Worm (Caenorhabditis elegans) whole organism, mixed stage, embryonic: ENCODE measurements around the gene F43C11.4.

Source experiments
- M03D4.4 ChIP-seq: sonication (generic microtip); optimal IDR thresholded peaks from 2 replicates; lab custom pipeline; 2017; ENCODE audit warnings: mild to moderate bottlenecking, missing genetic modification characterization, missing compliant biosample characterization
- bed-3 ChIP-seq: fragments of 200-800 bp; sonication (Bioruptor generic); optimal IDR thresholded peaks from 3 replicates; lab custom pipeline; 2018; ENCODE audit warnings: mild to moderate bottlenecking, missing genetic modification characterization, moderate library complexity, missing compliant biosample characterization
- blmp-1 ChIP-seq: fragments of 150-350 bp; optimal IDR thresholded peaks from 2 replicates; lab custom pipeline; 2014; ENCODE audit warnings: missing biosample characterization, missing genetic modification characterization
- ceh-39 ChIP-seq: fragments of 150-350 bp; optimal IDR thresholded peaks from 2 replicates; lab custom pipeline; 2014; ENCODE audit warnings: missing biosample characterization, missing genetic modification characterization
- ceh-43 ChIP-seq: fragments of 200-800 bp; sonication (Bioruptor generic); optimal IDR thresholded peaks from 2 replicates; lab custom pipeline; 2018; ENCODE audit warnings: mild to moderate bottlenecking, missing genetic modification characterization, moderate library complexity, missing compliant biosample characterization
- ceh-83 ChIP-seq: fragments of 200-800 bp; sonication (Bioruptor generic); optimal IDR thresholded peaks from 2 replicates; lab custom pipeline; 2018; ENCODE audit warnings: mild to moderate bottlenecking, missing genetic modification characterization, missing compliant biosample characterization
- ces-1 ChIP-seq: fragments of 150-350 bp; optimal IDR thresholded peaks from 2 replicates; lab custom pipeline; 2014; ENCODE audit warnings: missing biosample characterization, missing genetic modification reagents, missing genetic modification characterization
- cnd-1 ChIP-seq: fragments of 200-800 bp; sonication (Bioruptor generic); optimal IDR thresholded peaks from 2 replicates; lab custom pipeline; 2018; ENCODE audit warnings: mild to moderate bottlenecking, missing genetic modification characterization, missing compliant biosample characterization
- drap-1 ChIP-seq: fragments of 200-800 bp; sonication (Bioruptor generic); optimal IDR thresholded peaks from 3 replicates; lab custom pipeline; 2018; ENCODE audit warnings: mild to moderate bottlenecking, missing genetic modification characterization, missing compliant biosample characterization
- elt-1 ChIP-seq: sonication (generic microtip); optimal IDR thresholded peaks from 2 replicates; lab custom pipeline; 2017; ENCODE audit warnings: missing genetic modification characterization, mild to moderate bottlenecking, missing compliant biosample characterization, antibody characterized with exemption, moderate library complexity, borderline replicate concordance; ENCODE audit not compliant: insufficient read depth
- flh-1 ChIP-seq: fragments of 200-800 bp; sonication (Bioruptor generic); optimal IDR thresholded peaks from 2 replicates; lab custom pipeline; 2018; ENCODE audit warnings: mild to moderate bottlenecking, missing genetic modification characterization, moderate library complexity, missing compliant biosample characterization
- ham-2 ChIP-seq: fragments of 200-800 bp; sonication (Bioruptor generic); optimal IDR thresholded peaks from 2 replicates; lab custom pipeline; 2018; ENCODE audit warnings: mild to moderate bottlenecking, missing genetic modification characterization, missing compliant biosample characterization
- hlh-1 ChIP-seq: fragments of 150-350 bp; optimal IDR thresholded peaks from 2 replicates; lab custom pipeline; 2014; ENCODE audit warnings: missing biosample characterization, missing genetic modification reagents, missing genetic modification characterization
- lin-13 ChIP-seq: fragments of 150-350 bp; optimal IDR thresholded peaks from 2 replicates; lab custom pipeline; 2014; ENCODE audit warnings: missing biosample characterization, missing genetic modification characterization
- lin-32 ChIP-seq: fragments of 200-800 bp; sonication (Bioruptor generic); optimal IDR thresholded peaks from 2 replicates; lab custom pipeline; 2018; ENCODE audit warnings: mild to moderate bottlenecking, missing genetic modification characterization, missing compliant biosample characterization
- lsy-2 ChIP-seq: fragments of 150-350 bp; optimal IDR thresholded peaks from 2 replicates; lab custom pipeline; 2014; ENCODE audit warnings: missing biosample characterization, missing genetic modification characterization
- mab-5 ChIP-seq: fragments of 150-350 bp; optimal IDR thresholded peaks from 2 replicates; lab custom pipeline; 2014; ENCODE audit warnings: missing biosample characterization, missing genetic modification characterization
- mep-1 ChIP-seq: fragments of 150-350 bp; optimal IDR thresholded peaks from 2 replicates; lab custom pipeline; 2017; ENCODE audit warnings: missing biosample characterization, missing genetic modification reagents, missing genetic modification characterization, inconsistent platforms
- mls-2 ChIP-seq: sonication (generic microtip); optimal IDR thresholded peaks from 2 replicates; lab custom pipeline; 2016; ENCODE audit warnings: mild to moderate bottlenecking, missing genetic modification characterization, moderate library complexity, missing compliant biosample characterization
- nhr-12 ChIP-seq: fragments of 150-350 bp; optimal IDR thresholded peaks from 2 replicates; lab custom pipeline; 2014; ENCODE audit warnings: missing biosample characterization, missing genetic modification characterization
- nhr-2 ChIP-seq: fragments of 150-350 bp; optimal IDR thresholded peaks from 2 replicates; lab custom pipeline; 2014; ENCODE audit warnings: missing biosample characterization, missing genetic modification characterization
- nhr-237 ChIP-seq: fragments of 150-350 bp; optimal IDR thresholded peaks from 2 replicates; lab custom pipeline; 2014; ENCODE audit warnings: missing biosample characterization, missing genetic modification characterization
- nhr-28 ChIP-seq: fragments of 150-350 bp; optimal IDR thresholded peaks from 2 replicates; lab custom pipeline; 2014; ENCODE audit warnings: missing biosample characterization, missing genetic modification characterization
- nhr-76 ChIP-seq: sonication (generic microtip); optimal IDR thresholded peaks from 2 replicates; lab custom pipeline; 2017; ENCODE audit warnings: missing biosample characterization, missing genetic modification characterization
- pha-4 ChIP-seq: fragments of 150-350 bp; optimal IDR thresholded peaks from 2 replicates; lab custom pipeline; 2018; ENCODE audit warnings: missing biosample characterization, missing genetic modification reagents, missing genetic modification characterization
- sem-2 ChIP-seq: fragments of 200-800 bp; sonication (Bioruptor generic); optimal IDR thresholded peaks from 2 replicates; lab custom pipeline; 2018; ENCODE audit warnings: mild to moderate bottlenecking, missing genetic modification characterization, missing compliant biosample characterization
- snpc-4 ChIP-seq: fragments of 150-350 bp; optimal IDR thresholded peaks from 2 replicates; lab custom pipeline; 2014; ENCODE audit warnings: missing biosample characterization, missing genetic modification characterization
- sptf-1 ChIP-seq: sonication (generic microtip); optimal IDR thresholded peaks from 2 replicates; lab custom pipeline; 2017; ENCODE audit warnings: mild to moderate bottlenecking, missing genetic modification characterization, moderate library complexity, missing compliant biosample characterization
- tbx-8 ChIP-seq: fragments of 200-800 bp; sonication (Bioruptor generic); optimal IDR thresholded peaks from 2 replicates; lab custom pipeline; 2018; ENCODE audit warnings: mild to moderate bottlenecking, missing genetic modification characterization, moderate library complexity, missing compliant biosample characterization
- unc-120 ChIP-seq: sonication (generic microtip); optimal IDR thresholded peaks from 2 replicates; lab custom pipeline; 2017; ENCODE audit warnings: missing genetic modification characterization, missing compliant biosample characterization; ENCODE audit not compliant: poor library complexity, severe bottlenecking
- unc-39 ChIP-seq: fragments of 150-350 bp; optimal IDR thresholded peaks from 2 replicates; lab custom pipeline; 2014; ENCODE audit warnings: missing biosample characterization, missing genetic modification characterization
- zip-8 ChIP-seq: fragments of 150-350 bp; optimal IDR thresholded peaks from 2 replicates; lab custom pipeline; 2014; ENCODE audit warnings: missing biosample characterization, missing genetic modification characterization
- ztf-11 ChIP-seq: fragments of 150-350 bp; optimal IDR thresholded peaks from 2 replicates; lab custom pipeline; 2014; ENCODE audit warnings: missing biosample characterization, missing genetic modification characterization

F43C11.4 gene

ce11 chrII:2336177-2336576, 10.6 kb upstream of the F43C11.4 start:
- TF ChIP-seq ham-2 (GFP tag; lab: Kevin White, UChicago) (peak; percentile 12), sptf-1 (tag; lab: Kevin White, UChicago) (no peak)

- TF ChIP-seq ces-1 (GFP tag; lab: Kevin White, UChicago) (peak; percentile 26), bed-3 (no peak), zip-8 (tag; lab: Kevin White, UChicago) (no peak), hlh-1 (tag; lab: Kevin White, UChicago) (peak; percentile 37)
Measured at ce11 chrII:2340974-2341373, 5.8 kb upstream of the F43C11.4 start.

- TF ChIP-seq drap-1 (GFP tag; lab: Kevin White, UChicago) (no peak), zip-8 (tag; lab: Kevin White, UChicago) (no peak), ceh-39 (tag; lab: Kevin White, UChicago) (no peak), bed-3 (no peak), sem-2 (GFP tag; lab: Kevin White, UChicago) (no peak), nhr-28 (tag; lab: Kevin White, UChicago) (no peak), ces-1 (GFP tag; lab: Kevin White, UChicago) (no peak), ceh-43 (GFP tag; lab: Kevin White, UChicago) (no peak), ham-2 (GFP tag; lab: Kevin White, UChicago) (no peak), cnd-1 (tag; lab: Kevin White, UChicago) (no peak), blmp-1 (tag; lab: Kevin White, UChicago) (no peak), hlh-1 (tag; lab: Kevin White, UChicago) (no peak), pha-4 (tag; lab: Kevin White, UChicago) (no peak), unc-39 (tag; lab: Kevin White, UChicago) (no peak), lin-32 (GFP tag; lab: Kevin White, UChicago) (no peak)
Measured at ce11 chrII:2341515-2341914, 5.3 kb upstream of the F43C11.4 start, which contains the start of gene enri-1. Gene enri-1, minus strand, starts transcription at chrII:2341615.

ce11 chrII:2342004-2342479, 4.7 kb upstream of the F43C11.4 start, which contains the start of gene F43C11.6:
Gene F43C11.6, plus strand, starts transcription at chrII:2342429.
- TF ChIP-seq mls-2 = no peak
- TF ChIP-seq ceh-43 (GFP tag; lab: Kevin White, UChicago) = no peak
- no peak for TF ChIP-seq unc-39 (tag; lab: Kevin White, UChicago)
- no peak for TF ChIP-seq ham-2 (GFP tag; lab: Kevin White, UChicago)
- TF ChIP-seq ceh-83 (GFP tag; lab: Kevin White, UChicago) = no peak
- TF ChIP-seq ceh-39 (tag; lab: Kevin White, UChicago) = peak; percentile 26
- no peak for TF ChIP-seq bed-3
- TF ChIP-seq mep-1 (tag; lab: Kevin White, UChicago) = peak; percentile 8
- TF ChIP-seq snpc-4 (tag; lab: Kevin White, UChicago) = no peak
- peak; percentile 20 for TF ChIP-seq lsy-2 (tag; lab: Kevin White, UChicago)
- no peak for TF ChIP-seq cnd-1 (tag; lab: Kevin White, UChicago)
- peak; percentile 41 for TF ChIP-seq lin-13 (tag; lab: Kevin White, UChicago)
- TF ChIP-seq nhr-28 (tag; lab: Kevin White, UChicago) = no peak
- no peak for TF ChIP-seq ztf-11 (tag; lab: Kevin White, UChicago)
- no peak for TF ChIP-seq sptf-1 (tag; lab: Kevin White, UChicago)
- no peak for TF ChIP-seq drap-1 (GFP tag; lab: Kevin White, UChicago)
- no peak for TF ChIP-seq mab-5 (tag; lab: Kevin White, UChicago)
- TF ChIP-seq lin-32 (GFP tag; lab: Kevin White, UChicago) = no peak
- TF ChIP-seq hlh-1 (tag; lab: Kevin White, UChicago) = peak; percentile 13
- TF ChIP-seq unc-120 (tag; lab: Kevin White, UChicago) = no peak
- no peak for TF ChIP-seq flh-1
- TF ChIP-seq pha-4 (tag; lab: Kevin White, UChicago) = no peak
- TF ChIP-seq M03D4.4 (tag; lab: Kevin White, UChicago) = no peak
- no peak for TF ChIP-seq nhr-237 (tag; lab: Kevin White, UChicago)
- no peak for TF ChIP-seq nhr-2 (tag; lab: Kevin White, UChicago)
- no peak for TF ChIP-seq nhr-76 (tag; lab: Kevin White, UChicago)
- no peak for TF ChIP-seq nhr-12 (tag; lab: Kevin White, UChicago)

ce11 chrII:2352546-2352945, 5.8 kb downstream of the F43C11.4 start, which contains the start of gene F43C11.10:
Gene F43C11.10, minus strand, starts transcription at chrII:2352646.
- TF ChIP-seq cnd-1 (tag; lab: Kevin White, UChicago) (no peak), ces-1 (GFP tag; lab: Kevin White, UChicago) (no peak), elt-1 (no peak), nhr-12 (tag; lab: Kevin White, UChicago) (no peak), mab-5 (tag; lab: Kevin White, UChicago) (no peak), flh-1 (no peak), blmp-1 (tag; lab: Kevin White, UChicago) (no peak), unc-39 (tag; lab: Kevin White, UChicago) (no peak), tbx-8 (no peak), mep-1 (tag; lab: Kevin White, UChicago) (no peak), zip-8 (tag; lab: Kevin White, UChicago) (no peak)
